Worm (Caenorhabditis elegans): ENCODE results near the gene F58B4.2.

Gene F58B4.2

ce11 chrV:10896706-10897105 lies 21.6 kb downstream of the F58B4.2 start:
- TF ChIP-seq W03F9.2 (tag; optimal IDR thresholded peaks at IDR 0.05) (no peak), him-1 (tag; optimal IDR thresholded peaks at IDR 0.05) (no peak), dao-5 (tag; optimal IDR thresholded peaks at IDR 0.05) (no peak)

DNA sequence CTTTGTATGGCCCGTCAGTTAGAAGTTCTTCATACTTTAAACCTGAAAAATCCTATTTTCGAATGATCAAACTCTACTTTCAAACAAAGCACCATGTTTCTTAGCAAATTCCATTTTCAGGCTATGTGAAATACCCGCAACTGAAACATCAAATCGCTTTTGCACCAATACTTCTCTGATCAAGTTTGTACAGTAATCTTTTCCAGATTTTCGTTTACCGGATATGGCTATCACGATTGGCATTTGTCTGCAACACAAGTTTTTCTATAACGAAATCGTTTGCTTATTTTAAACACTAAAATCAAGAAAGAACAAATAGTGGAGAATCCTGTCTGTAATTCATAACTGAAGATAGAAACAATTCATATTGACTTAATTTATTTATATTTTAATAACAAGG lies 22.0 kb downstream of the F58B4.2 start, which contains the start of gene F32D8.13:
TSS of gene F32D8.13 (minus strand) at position 249 of the 400 bp plus-strand sequence.
- TF ChIP-seq him-1 (tag; optimal IDR thresholded peaks at IDR 0.05) (no peak), W03F9.2 (tag; optimal IDR thresholded peaks at IDR 0.05) (no peak), dao-5 (tag; optimal IDR thresholded peaks at IDR 0.05) (no peak)

- TF ChIP-seq W03F9.2 (tag; optimal IDR thresholded peaks at IDR 0.05): peak; percentile 92
- TF ChIP-seq him-1 (tag; optimal IDR thresholded peaks at IDR 0.05): peak; percentile 33
- TF ChIP-seq dao-5 (tag; optimal IDR thresholded peaks at IDR 0.05): no peak
Observed at ce11 chrV:10894601-10895000, 23.7 kb downstream of the F58B4.2 start, which contains the start of the genes F32D8.14 and F32D8.5. Gene F32D8.14, minus strand, starts transcription at chrV:10894788. Gene F32D8.5, plus strand, starts transcription at chrV:10894800.

DNA sequence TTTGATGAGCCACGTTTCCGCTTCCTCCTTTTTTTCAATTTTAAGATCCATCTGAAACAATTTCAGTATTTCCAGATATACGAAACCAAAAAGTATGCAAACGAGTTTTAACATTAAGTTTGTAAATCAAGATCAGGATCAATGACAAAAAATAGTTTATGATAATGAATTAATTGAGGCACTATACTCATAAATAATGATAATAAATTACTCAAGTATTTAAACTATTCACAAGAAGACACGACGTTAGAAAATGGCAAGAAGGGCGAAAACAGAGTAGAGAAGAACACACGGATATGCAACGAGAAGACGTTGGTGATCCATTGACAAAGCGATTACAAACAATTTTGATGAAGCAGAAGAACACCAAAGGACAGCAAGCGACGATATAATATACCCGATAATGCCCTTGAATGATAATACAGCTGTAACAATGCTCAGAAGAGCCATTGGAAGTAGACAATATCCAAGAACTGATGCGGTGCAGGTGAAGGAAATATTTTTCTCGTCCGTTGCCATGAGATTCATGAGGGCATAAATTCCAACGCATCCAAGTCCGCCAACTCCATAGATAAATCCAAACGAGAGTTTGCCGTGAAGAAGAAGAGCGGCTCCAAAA lies 24.7 kb downstream of the F58B4.2 start, which contains the start of gene F32D8.4:
TSS of gene F32D8.4 (minus strand) at position 51 of the 619 bp plus-strand sequence.
- TF ChIP-seq dao-5 (tag; optimal IDR thresholded peaks at IDR 0.05) (no peak), W03F9.2 (tag; optimal IDR thresholded peaks at IDR 0.05) (no peak), him-1 (tag; optimal IDR thresholded peaks at IDR 0.05) (no peak)

- TF ChIP-seq W03F9.2 (tag; optimal IDR thresholded peaks at IDR 0.05): no peak
- TF ChIP-seq him-1 (tag; optimal IDR thresholded peaks at IDR 0.05): no peak
- TF ChIP-seq dao-5 (tag; optimal IDR thresholded peaks at IDR 0.05): no peak
Observed at ce11 chrV:10890980-10891379, 27.3 kb downstream of the F58B4.2 start, which contains the start of gene F32D8.12. Gene F32D8.12, minus strand, starts transcription at chrV:10891027.

- TF ChIP-seq W03F9.2 (tag; optimal IDR thresholded peaks at IDR 0.05) (no peak), dao-5 (tag; optimal IDR thresholded peaks at IDR 0.05) (no peak), him-1 (tag; optimal IDR thresholded peaks at IDR 0.05) (no peak)
Observed at ce11 chrV:10889774-10890173, 28.5 kb downstream of the F58B4.2 start.

- TF ChIP-seq dao-5 (tag; optimal IDR thresholded peaks at IDR 0.05) (no peak), W03F9.2 (tag; optimal IDR thresholded peaks at IDR 0.05) (no peak), him-1 (tag; optimal IDR thresholded peaks at IDR 0.05) (no peak)
Observed at ce11 chrV:10889036-10889435, 29.2 kb downstream of the F58B4.2 start, which contains the start of gene F32D8.11. Gene F32D8.11, minus strand, starts transcription at chrV:10889136.

ce11 chrV:10888153-10888552 lies 30.1 kb downstream of the F58B4.2 start:
- TF ChIP-seq W03F9.2 (tag; optimal IDR thresholded peaks at IDR 0.05) (no peak), him-1 (tag; optimal IDR thresholded peaks at IDR 0.05) (no peak), dao-5 (tag; optimal IDR thresholded peaks at IDR 0.05) (no peak)

DNA sequence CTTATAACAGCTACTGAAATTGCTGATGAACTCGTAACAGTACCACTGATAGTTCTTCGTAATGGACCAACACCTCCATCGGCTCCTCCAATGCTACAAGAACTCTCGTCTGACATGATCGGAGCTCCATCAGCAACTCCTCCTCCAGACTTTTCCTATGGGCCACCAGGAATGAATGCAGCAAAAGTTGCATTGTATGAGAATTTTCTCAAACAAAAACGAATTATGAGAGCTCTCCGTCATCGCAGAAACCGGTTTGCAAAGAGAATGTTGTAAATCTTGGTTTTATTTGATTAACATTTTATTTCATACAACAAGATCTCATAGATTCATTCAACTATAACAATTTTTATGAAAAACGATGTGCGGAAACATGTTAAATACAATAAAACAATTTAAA lies 30.7 kb downstream of the F58B4.2 start:
- TF ChIP-seq dao-5 (tag; optimal IDR thresholded peaks at IDR 0.05): no peak

DNA sequence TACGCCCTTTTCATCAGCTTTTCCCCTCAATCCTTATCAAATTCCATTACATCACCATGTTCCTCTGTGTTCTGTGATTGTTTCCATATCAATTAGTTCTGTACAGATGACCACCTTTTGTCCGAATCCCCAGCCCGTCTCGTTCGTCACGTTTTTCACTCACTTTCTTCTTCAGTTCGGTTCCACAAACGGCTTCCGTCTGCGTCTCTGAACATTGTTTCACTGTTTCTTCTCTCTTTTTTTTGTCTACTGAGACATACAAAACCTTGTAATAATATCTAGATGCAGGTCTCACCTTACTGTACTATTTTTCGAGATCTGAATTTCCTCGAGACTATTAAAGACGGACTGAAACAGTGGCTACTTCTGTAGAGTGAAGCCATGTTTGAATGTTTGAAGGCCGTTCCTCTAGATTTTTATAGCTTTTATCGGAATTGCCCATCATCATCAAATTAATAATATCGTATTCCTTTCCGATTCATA lies 31.8 kb downstream of the F58B4.2 start, which contains the start of gene F32D8.3:
TSS of gene F32D8.3 (plus strand) at position 433 of the 483 bp plus-strand sequence.
- TF ChIP-seq him-1 (tag; optimal IDR thresholded peaks at IDR 0.05) (no peak), W03F9.2 (tag; optimal IDR thresholded peaks at IDR 0.05) (no peak), dao-5 (tag; optimal IDR thresholded peaks at IDR 0.05) (no peak)

DNA sequence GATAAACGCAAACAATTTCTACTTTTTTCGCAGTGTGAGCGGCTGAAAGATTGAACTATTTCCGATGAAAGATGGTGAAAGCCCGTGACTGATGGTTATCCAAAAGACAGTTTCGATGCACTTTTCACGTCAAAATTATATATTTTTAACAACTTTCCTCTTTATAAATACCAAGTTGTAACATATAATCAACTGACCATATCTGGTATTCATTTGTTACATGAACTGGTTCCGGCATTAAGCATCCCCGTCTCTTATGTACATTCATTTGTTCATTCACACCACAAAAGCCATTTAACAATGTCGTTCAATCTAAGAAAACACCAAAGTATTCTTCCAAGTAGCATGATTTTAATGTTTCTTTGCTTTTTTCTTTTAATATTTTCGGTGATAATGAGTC lies 34.8 kb downstream of the F58B4.2 start, which contains the start of gene F32D8.2:
TSS of gene F32D8.2 (plus strand) at position 301 of the 400 bp plus-strand sequence.
- TF ChIP-seq W03F9.2 (tag; optimal IDR thresholded peaks at IDR 0.05): no peak
- TF ChIP-seq him-1 (tag; optimal IDR thresholded peaks at IDR 0.05): no peak
- no peak for TF ChIP-seq dao-5 (tag; optimal IDR thresholded peaks at IDR 0.05)

DNA sequence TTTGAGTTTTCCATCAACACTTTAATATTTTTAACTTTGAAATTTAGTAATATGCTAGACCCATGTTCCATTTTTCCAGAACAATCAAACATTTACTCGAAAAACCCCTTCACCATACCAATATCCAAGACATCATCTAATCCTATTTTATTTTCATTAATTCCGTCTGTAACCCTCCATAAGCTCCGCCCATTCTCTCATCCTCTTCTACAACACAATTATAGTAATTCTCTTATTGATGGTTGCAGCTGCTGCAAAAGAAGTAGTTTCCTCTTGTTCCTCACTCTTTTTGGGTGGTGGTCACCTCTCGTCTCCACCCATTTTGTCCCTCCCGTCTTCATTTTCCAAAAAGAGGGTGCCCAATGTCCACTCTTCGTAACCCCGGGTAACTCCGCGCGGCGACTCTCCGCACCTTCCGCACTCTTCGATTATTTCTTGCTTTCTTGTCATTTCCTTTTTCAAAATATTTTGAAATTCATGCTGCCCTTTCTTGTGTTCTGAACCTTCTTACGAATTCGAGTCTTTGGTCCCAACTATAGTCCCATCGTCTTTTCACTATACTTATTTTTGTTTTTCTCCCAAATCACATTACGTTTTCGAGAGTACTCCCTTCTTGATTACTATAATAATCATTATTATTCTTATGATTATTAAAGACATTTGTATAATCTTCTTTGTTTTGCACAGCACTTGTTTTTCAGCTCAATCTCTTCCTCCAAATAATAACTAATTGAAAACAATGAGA lies 38.0 kb downstream of the F58B4.2 start, which contains the start of gene F32D8.1:
TSS of gene F32D8.1 (plus strand) at position 695 of the 745 bp plus-strand sequence.
- no peak for TF ChIP-seq dao-5 (tag; optimal IDR thresholded peaks at IDR 0.05)
- TF ChIP-seq him-1 (tag; optimal IDR thresholded peaks at IDR 0.05): no peak
- no peak for TF ChIP-seq W03F9.2 (tag; optimal IDR thresholded peaks at IDR 0.05)

ce11 chrV:10877808-10878600 lies 40.3 kb downstream of the F58B4.2 start:
- no peak for TF ChIP-seq W03F9.2 (tag; optimal IDR thresholded peaks at IDR 0.05)
- no peak for TF ChIP-seq dao-5 (tag; optimal IDR thresholded peaks at IDR 0.05)
- no peak for TF ChIP-seq him-1 (tag; optimal IDR thresholded peaks at IDR 0.05)

Data from whole organism, L4/young adult.